Worm (Caenorhabditis elegans) whole organism, L2 larva: ENCODE results near the gene nst-1.

Source experiments
- alr-1 ChIP-seq: fragments of 150-350 bp; optimal IDR thresholded peaks from 2 replicates; lab custom pipeline; 2014; ENCODE audit warnings: missing biosample characterization, missing genetic modification characterization
- elt-1 ChIP-seq: fragments of 150-350 bp; optimal IDR thresholded peaks from 2 replicates; lab custom pipeline; 2014; ENCODE audit warnings: missing biosample characterization, missing genetic modification characterization
- fos-1 ChIP-seq: fragments of 150-350 bp; optimal IDR thresholded peaks from 2 replicates; lab custom pipeline; 2014; ENCODE audit warnings: missing biosample characterization, missing genetic modification characterization
- lin-39 ChIP-seq: fragments of 150-350 bp; optimal IDR thresholded peaks from 2 replicates; lab custom pipeline; 2014; ENCODE audit warnings: missing biosample characterization, missing genetic modification reagents, missing genetic modification characterization
- nhr-11 ChIP-seq: fragments of 150-350 bp; optimal IDR thresholded peaks from 2 replicates; lab custom pipeline; 2014; ENCODE audit warnings: missing biosample characterization, missing genetic modification characterization
- snpc-4 ChIP-seq: fragments of 150-350 bp; optimal IDR thresholded peaks from 2 replicates; lab custom pipeline; 2014; ENCODE audit warnings: missing biosample characterization, missing genetic modification characterization
- ztf-4 ChIP-seq: fragments of 150-350 bp; optimal IDR thresholded peaks from 2 replicates; lab custom pipeline; 2014; ENCODE audit warnings: missing biosample characterization, missing genetic modification characterization

- TF ChIP-seq ztf-4 (tag; lab: Kevin White, UChicago) (peak; percentile 72), elt-1 (tag; lab: Kevin White, UChicago) (no peak), nhr-11 (no peak), fos-1 (peak; percentile 44), alr-1 (tag; lab: Kevin White, UChicago) (peak; percentile 74), snpc-4 (tag; lab: Kevin White, UChicago) (peak; percentile 40), lin-39 (tag; lab: Kevin White, UChicago) (peak; percentile 97)
Measured at ce11 chrII:8328820-8329339, 45.9 kb upstream of the nst-1 start, which contains the start of gene hel-1.
